Worm (Caenorhabditis elegans): ENCODE data around the gene C25H3.10.

C25H3.10 gene

DNA sequence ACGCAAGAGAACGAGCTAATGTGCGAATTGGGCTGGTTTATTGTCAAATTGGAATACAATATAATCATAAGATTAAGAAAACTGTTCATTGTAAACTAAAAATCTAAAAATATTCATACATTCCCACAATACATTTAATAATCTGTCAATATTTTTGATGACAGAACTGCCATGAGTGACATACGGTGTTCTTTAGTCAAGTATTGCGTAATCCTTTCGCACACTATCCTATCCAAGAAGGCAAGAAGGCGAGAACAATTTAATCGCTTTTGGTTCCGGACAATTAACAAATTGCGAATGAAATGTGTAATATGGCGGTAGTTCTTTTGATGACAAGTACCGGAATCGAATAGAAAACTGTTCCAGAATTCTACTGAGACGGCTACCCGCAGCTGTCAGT lies 36.1 kb upstream of the C25H3.10 start:
- TF ChIP-seq nhr-77 (tag; optimal IDR thresholded peaks at IDR 0.05) (no peak), C04F5.9 (tag; optimal IDR thresholded peaks at IDR 0.05) (no peak), fos-1 (tag; optimal IDR thresholded peaks at IDR 0.05) (no peak), lin-39 (tag; optimal IDR thresholded peaks at IDR 0.05) (no peak)

DNA sequence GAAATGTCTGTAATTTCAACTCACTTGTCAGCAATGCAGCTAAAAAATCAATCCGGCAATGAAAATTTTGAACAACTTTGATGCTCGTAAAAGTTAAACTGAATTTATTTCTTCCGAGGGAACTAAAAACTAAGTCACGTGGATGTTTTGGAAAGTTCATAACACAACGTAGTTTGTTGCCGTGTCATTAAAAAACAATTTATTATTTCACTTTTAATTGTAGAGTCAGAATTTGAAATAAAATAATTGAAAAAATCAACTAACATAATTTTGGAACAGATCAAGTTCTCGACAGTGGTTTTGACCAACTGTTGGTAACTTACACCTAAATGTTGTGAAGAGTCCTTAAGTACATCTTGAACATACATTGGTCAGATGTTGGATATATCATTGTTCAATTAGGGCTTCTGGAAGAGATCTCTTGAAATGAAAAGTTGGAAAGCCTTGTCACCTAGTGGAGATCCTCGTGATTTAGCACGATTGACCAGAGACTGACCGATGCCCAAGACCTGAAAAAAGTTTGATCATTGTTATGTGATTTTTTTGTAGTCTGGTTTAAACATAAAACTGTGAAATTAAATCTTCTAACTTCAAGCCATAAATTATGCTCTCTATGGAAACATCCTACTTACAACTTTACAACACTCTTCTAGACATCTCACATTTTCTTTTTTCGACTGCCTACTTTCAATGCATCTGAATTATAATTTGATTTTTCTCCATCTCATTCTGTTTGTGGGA lies 31.7 kb upstream of the C25H3.10 start, which contains the start of the genes C18A3.7 and C18A3.11:
TSS of gene C18A3.7 (minus strand) at position 101 of the 741 bp plus-strand sequence.
TSS of gene C18A3.11 (plus strand) at position 691 of the 741 bp plus-strand sequence.
- no peak for TF ChIP-seq fkh-10 (GFP tag; optimal IDR thresholded peaks at IDR 0.05)

DNA sequence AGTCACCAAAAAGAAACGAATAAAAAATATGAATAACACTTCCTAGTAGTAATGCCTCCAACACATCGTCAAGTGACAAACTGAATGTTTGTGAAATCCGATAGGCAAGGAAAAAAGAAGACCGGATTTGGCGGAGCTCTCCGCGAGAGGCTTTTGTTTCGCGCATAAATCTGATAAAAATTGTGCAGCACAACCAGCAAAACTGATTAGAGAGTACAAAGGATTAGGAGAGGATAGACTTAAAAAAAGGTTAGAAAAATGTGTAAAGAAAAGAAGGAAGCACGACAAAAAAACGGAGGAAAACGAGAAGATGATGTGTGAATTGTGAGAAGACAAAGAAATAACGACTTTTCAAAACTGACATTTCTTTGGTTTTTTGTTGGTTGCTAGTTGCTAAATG lies 28.9 kb upstream of the C25H3.10 start, which contains the start of gene rab-3:
TSS of gene rab-3 (minus strand) at position 147 of the 400 bp plus-strand sequence.
- TF ChIP-seq aly-2 (tag; optimal IDR thresholded peaks at IDR 0.05) = no peak
- no peak for TF ChIP-seq C34B4.2 (tag; optimal IDR thresholded peaks at IDR 0.05)
- no peak for TF ChIP-seq sup-37 (GFP tag; optimal IDR thresholded peaks at IDR 0.05)
- TF ChIP-seq Y116A8C.19 (tag; optimal IDR thresholded peaks at IDR 0.05; ENCODE audit: borderline replicate concordance) = no peak
- peak; percentile 62 for TF ChIP-seq lin-14 (GFP tag; optimal IDR thresholded peaks at IDR 0.05)
- peak; percentile 91 for TF ChIP-seq fkh-10 (GFP tag; optimal IDR thresholded peaks at IDR 0.05)
- no peak for TF ChIP-seq nhr-11 (tag; optimal IDR thresholded peaks at IDR 0.05)
- no peak for TF ChIP-seq lin-15B (tag; optimal IDR thresholded peaks at IDR 0.05)
- TF ChIP-seq ces-1 (GFP tag; optimal IDR thresholded peaks at IDR 0.05) = peak; percentile 57
- no peak for TF ChIP-seq unc-86 (tag; optimal IDR thresholded peaks at IDR 0.05)
- peak in 1 of 3 experiments; percentile 11 for TF ChIP-seq ceh-82 (tag; optimal IDR thresholded peaks at IDR 0.05)
- no peak for TF ChIP-seq sptf-1 (tag; optimal IDR thresholded peaks at IDR 0.05)
- no peak for TF ChIP-seq F16B12.6 (tag; optimal IDR thresholded peaks at IDR 0.05)

DNA sequence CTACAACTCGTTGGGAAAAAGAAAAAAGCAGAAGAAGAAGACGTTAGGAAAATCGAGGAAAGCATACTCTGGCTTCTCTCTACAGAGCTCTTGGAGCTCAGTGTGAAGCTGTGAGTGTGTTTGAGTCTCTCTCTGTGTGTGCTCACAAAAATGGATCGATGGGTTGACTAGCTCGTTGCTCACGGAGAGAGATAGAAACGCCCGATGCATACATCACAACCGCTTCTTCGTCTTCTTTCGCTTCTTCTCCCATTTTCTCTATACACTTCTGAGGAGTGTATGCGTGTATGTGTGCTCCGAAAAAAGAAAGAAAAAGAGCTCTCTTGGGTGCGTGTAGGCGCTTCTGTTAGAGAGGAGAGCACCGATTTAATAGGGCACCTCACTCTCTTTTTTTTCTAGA lies 26.3 kb upstream of the C25H3.10 start:
- TF ChIP-seq ets-5 (GFP tag; IDR thresholded peaks at IDR 0.05) (no peak), lin-35 (GFP tag; optimal IDR thresholded peaks at IDR 0.05) (peak in 1 of 2 experiments; percentile 67), fkh-10 (GFP tag; optimal IDR thresholded peaks at IDR 0.05) (peak; percentile 85), dpl-1 (GFP tag; optimal IDR thresholded peaks at IDR 0.05) (peak in 1 of 3 experiments; percentile 39), hlh-17 (GFP tag; optimal IDR thresholded peaks at IDR 0.05; ENCODE audit: borderline replicate concordance) (no peak), tlp-1 (tag; optimal IDR thresholded peaks at IDR 0.05) (no peak), irx-1 (tag; optimal IDR thresholded peaks at IDR 0.05) (peak; percentile 5), ceh-63 (GFP tag; optimal IDR thresholded peaks at IDR 0.05) (no peak), nhr-77 (tag; optimal IDR thresholded peaks at IDR 0.05) (peak; percentile 1), unc-98 (GFP tag; IDR thresholded peaks at IDR 0.05) (no peak), jun-1 (tag; optimal IDR thresholded peaks at IDR 0.05) (no peak), nhr-90 (tag; optimal IDR thresholded peaks at IDR 0.05; ENCODE audit: poor library complexity) (no peak), nhr-11 (tag; optimal IDR thresholded peaks at IDR 0.05) (no peak), zag-1 (tag; optimal IDR thresholded peaks at IDR 0.05) (peak; percentile 70), sptf-1 (tag; optimal IDR thresholded peaks at IDR 0.05) (no peak), efl-1 (optimal IDR thresholded peaks at IDR 0.05) (peak; percentile 15 to 37), efl-1 (GFP tag; optimal IDR thresholded peaks at IDR 0.05 in 1 of 2) (no peak), F16B12.6 (tag; optimal IDR thresholded peaks at IDR 0.05) (peak; percentile 6), mdl-1 (tag; optimal IDR thresholded peaks at IDR 0.05) (no peak), dsc-1 (tag; optimal IDR thresholded peaks at IDR 0.05) (peak; percentile 0), pax-3 (tag; optimal IDR thresholded peaks at IDR 0.05) (no peak), lin-13 (GFP tag; optimal IDR thresholded peaks at IDR 0.05) (peak; percentile 49), sox-4 (tag; optimal IDR thresholded peaks at IDR 0.05) (no peak), C16A3.4 (tag; optimal IDR thresholded peaks at IDR 0.05) (peak; percentile 42), rnt-1 (tag; optimal IDR thresholded peaks at IDR 0.05) (no peak), nhr-71 (tag; optimal IDR thresholded peaks at IDR 0.05) (peak; percentile 48), sup-37 (GFP tag; optimal IDR thresholded peaks at IDR 0.05) (no peak), ama-1 (optimal IDR thresholded peaks at IDR 0.05) (no peak), fkh-8 (tag; optimal IDR thresholded peaks at IDR 0.05) (peak; percentile 95), lin-15B (tag; optimal IDR thresholded peaks at IDR 0.05) (peak; percentile 15), lsy-2 (tag; optimal IDR thresholded peaks at IDR 0.05) (peak in 1 of 2 experiments; percentile 71), snu-23 (GFP tag; optimal IDR thresholded peaks at IDR 0.05) (peak; percentile 61), C34B4.2 (tag; optimal IDR thresholded peaks at IDR 0.05) (no peak), hlh-4 (tag; optimal IDR thresholded peaks at IDR 0.05) (no peak), nhr-47 (tag; optimal IDR thresholded peaks at IDR 0.05) (peak; percentile 51), ceh-88 (GFP tag; IDR thresholded peaks at IDR 0.05) (no peak)

Measured in whole organism, L1 larva.